Fruit fly (Drosophila melanogaster): Measurements from ENCODE around the gene CG31882.

CG31882 gene

DNA sequence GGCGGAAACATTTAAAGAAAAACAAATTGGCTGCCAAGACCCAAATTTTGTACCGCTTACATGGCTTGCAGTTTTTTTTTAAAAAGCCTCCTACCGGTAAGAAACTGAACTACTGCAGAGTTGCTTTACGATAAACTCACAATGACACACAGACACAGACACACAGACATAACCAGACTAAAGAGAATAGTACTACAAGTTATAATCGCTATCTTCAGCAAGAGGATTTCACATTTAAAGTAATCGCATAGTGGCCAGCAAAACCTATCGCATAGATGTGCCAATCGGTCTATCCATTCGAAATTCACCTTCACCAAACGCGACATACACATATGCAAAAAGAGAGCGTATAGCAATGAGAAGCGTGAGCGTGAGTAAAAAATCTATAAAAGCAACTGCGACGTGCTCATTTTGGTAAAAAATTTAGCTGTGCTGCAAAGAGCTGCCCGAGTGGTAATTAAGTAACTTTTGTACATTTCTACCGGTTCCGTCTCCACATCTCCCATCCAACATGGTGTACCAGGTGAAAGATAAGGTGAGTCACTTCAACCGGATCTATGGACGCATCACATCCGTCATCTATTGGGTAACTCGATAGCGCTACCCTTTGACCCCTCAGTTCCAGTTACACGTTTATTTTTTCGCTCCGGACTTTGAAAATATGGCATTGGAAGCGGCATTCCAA lies 11.9 kb downstream of the CG31882 start, which contains the start of gene Trx2 (continued):
- TF ChIP-seq pan (optimal IDR thresholded peaks at IDR 0.05): no peak
- no peak for TF ChIP-seq ey (GFP tag; optimal IDR thresholded peaks at IDR 0.05)
- no peak for TF ChIP-seq CrebA (GFP tag; optimal IDR thresholded peaks at IDR 0.05; ENCODE audit: borderline replicate concordance)
- TF ChIP-seq fru (GFP tag; optimal IDR thresholded peaks at IDR 0.05): peak; percentile 35
- no peak for TF ChIP-seq tai (GFP tag; optimal IDR thresholded peaks at IDR 0.05)
- no peak for TF ChIP-seq Abd-B (GFP tag; optimal IDR thresholded peaks at IDR 0.05)
- TF ChIP-seq jim (GFP tag; optimal IDR thresholded peaks at IDR 0.05): no peak
- TF ChIP-seq brk (GFP tag; optimal IDR thresholded peaks at IDR 0.05): no peak
- no peak for TF ChIP-seq Rel (GFP tag; optimal IDR thresholded peaks at IDR 0.05)
- TF ChIP-seq Rel (tag; optimal IDR thresholded peaks at IDR 0.05): peak; percentile 59
- peak; percentile 64 for TF ChIP-seq Hr83 (GFP tag; optimal IDR thresholded peaks at IDR 0.05; ENCODE audit: poor library complexity, severe bottlenecking)
- TF ChIP-seq woc (GFP tag; optimal IDR thresholded peaks at IDR 0.05): no peak

DNA sequence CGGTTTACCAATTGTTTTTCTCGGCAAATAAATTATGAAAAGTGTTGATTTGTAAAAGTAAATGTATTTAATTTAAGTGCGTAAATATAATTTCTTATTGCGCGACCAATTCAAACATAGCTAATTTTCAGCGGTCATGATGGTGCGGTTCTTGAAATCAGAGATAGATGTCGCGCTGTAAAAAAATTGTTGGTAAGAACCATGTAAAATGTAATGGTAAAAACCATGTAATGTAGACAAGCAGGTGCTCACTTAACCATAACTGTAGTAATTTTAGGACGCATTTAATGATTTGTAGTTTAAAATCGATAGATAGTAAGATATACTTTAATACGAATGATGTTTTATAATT lies 12.5 kb downstream of the CG31882 start:
- TF ChIP-seq psq (GFP tag; optimal IDR thresholded peaks at IDR 0.05) (no peak), Rel (GFP tag; optimal IDR thresholded peaks at IDR 0.05) (no peak), Rel (tag; optimal IDR thresholded peaks at IDR 0.05) (no peak)

DNA sequence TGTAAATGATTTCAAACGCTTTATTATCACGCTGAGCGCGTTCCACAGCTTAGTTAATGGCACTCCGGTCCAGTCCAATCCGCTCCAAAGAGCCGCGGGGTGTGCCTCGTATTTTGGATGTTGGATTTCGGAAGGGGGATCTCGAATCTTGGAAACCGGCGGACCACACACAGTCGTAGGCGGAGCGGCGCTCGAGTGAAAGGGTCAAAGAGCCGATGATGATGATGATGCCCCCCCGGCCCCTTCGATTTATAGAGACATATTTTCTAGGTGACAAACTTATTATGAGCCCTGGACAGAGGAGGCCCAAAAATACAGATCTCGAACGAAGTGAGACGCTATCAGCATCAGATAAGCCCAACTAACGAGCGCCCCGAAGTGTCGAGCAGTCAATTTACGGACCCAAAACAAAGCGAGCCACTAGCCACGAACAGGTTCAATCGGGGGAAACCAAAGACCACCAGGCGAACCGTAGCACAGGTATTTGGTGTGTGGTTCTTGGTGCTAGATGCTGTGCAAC lies 15.7 kb downstream of the CG31882 start:
- no peak for TF ChIP-seq Hr83 (GFP tag; optimal IDR thresholded peaks at IDR 0.05; ENCODE audit: poor library complexity, severe bottlenecking)
- TF ChIP-seq Dfd (GFP tag; optimal IDR thresholded peaks at IDR 0.05): no peak
- TF ChIP-seq Vsx2 (GFP tag; optimal IDR thresholded peaks at IDR 0.05; ENCODE audit: partially characterized antibody): no peak
- no peak for TF ChIP-seq usp (GFP tag; optimal IDR thresholded peaks at IDR 0.05)
- no peak for TF ChIP-seq br (GFP tag; optimal IDR thresholded peaks at IDR 0.05)
- TF ChIP-seq N (GFP tag; optimal IDR thresholded peaks at IDR 0.05): no peak
- no peak for TF ChIP-seq jim (GFP tag; optimal IDR thresholded peaks at IDR 0.05)
- no peak for TF ChIP-seq sv (GFP tag; optimal IDR thresholded peaks at IDR 0.05)
- TF ChIP-seq tai (GFP tag; optimal IDR thresholded peaks at IDR 0.05): no peak
- no peak for TF ChIP-seq Dif (GFP tag; optimal IDR thresholded peaks at IDR 0.05; ENCODE audit: partially characterized antibody)

DNA sequence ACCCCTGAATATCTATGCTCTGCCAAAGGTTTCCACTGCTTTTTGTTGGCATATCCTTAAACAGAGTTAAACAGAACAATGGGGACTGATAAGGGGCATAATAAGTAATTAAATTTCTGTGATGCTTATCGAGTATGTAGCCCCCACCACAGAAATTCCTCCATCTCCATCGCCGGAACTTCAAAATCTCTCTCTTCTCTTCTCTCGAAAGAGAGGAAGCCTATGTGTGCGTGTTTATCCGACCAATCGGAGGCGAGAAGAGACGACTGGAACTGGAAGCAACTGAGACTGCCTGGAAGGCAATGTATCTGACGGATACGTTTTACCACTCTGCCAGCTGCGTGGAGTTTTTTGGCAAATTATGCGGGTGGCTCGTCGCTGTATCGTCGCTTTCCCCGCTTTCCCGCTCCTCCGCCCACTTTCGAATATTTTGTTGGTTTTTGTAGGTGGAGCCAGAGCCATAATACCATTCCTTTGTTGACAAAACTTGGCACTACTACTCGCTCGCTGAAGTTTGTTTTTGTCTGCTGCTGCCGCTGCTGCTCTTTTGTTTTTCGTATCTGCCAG lies 17.0 kb downstream of the CG31882 start, which contains the start of gene gcm2:
Gene gcm2, plus strand, starts transcription at position 566 of the 567 bp plus-strand sequence.
- no peak for TF ChIP-seq HLH106 (tag; optimal IDR thresholded peaks at IDR 0.05)
- TF ChIP-seq dl (GFP tag; optimal IDR thresholded peaks at IDR 0.05; ENCODE audit: insufficient read depth in 1 of 2, partially characterized antibody in 2 of 2): peak; percentile 20 to 27
- TF ChIP-seq Dif (GFP tag; optimal IDR thresholded peaks at IDR 0.05; ENCODE audit: partially characterized antibody): peak; percentile 50

DNA sequence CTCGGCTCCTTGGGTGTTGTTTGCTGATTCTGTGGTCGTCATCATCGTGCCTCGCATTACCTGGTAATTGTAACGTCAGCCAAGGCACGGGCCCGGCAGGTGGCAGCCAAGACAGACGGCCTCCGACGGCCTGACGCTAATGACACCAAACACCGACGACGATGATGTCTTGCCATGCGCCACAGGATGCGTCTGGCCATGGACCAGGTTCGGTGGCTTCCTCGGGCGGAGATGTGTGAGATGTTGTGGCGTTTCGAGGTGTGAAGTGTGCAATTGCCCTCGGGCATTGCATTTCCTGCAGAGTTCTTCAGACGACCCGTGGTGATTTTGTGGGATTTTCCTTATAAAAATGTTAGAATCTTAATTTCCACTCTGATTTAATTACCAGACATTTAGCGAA lies 23.0 kb downstream of the CG31882 start:
- no peak for TF ChIP-seq Mio (GFP tag; optimal IDR thresholded peaks at IDR 0.05)
- TF ChIP-seq Abd-B (GFP tag; optimal IDR thresholded peaks at IDR 0.05): no peak
- TF ChIP-seq dl (GFP tag; optimal IDR thresholded peaks at IDR 0.05; ENCODE audit: insufficient read depth in 1 of 2, partially characterized antibody in 2 of 2): no peak
- TF ChIP-seq br (GFP tag; optimal IDR thresholded peaks at IDR 0.05): no peak
- no peak for TF ChIP-seq jim (GFP tag; optimal IDR thresholded peaks at IDR 0.05)
- no peak for TF ChIP-seq foxo (GFP tag; optimal IDR thresholded peaks at IDR 0.05)

DNA sequence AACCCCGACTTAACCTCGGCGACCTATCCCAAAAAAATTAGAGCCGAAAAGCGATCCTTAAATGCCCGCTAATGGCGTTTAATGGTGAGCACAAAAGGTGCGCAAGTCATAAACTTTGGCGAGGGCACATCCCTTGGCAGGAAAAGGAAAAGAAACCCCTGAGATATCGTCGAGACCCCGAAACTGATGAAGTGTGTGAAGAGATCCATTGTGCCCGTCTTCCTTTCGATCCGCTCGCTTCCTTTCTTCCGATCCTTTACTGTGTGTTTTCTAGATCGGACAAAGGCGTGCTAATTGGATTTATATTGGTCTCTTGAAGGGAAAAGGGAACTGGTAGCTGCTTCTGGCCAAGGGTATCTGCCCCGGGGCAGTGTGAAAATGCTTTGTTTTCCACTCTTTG lies 23.9 kb downstream of the CG31882 start:
- TF ChIP-seq CG32264 (GFP tag; optimal IDR thresholded peaks at IDR 0.05) (no peak), usp (GFP tag; optimal IDR thresholded peaks at IDR 0.05) (no peak), HLH106 (tag; optimal IDR thresholded peaks at IDR 0.05) (no peak), CG9705 (GFP tag; optimal IDR thresholded peaks at IDR 0.05) (no peak), dsf (GFP tag; optimal IDR thresholded peaks at IDR 0.05; ENCODE audit: borderline replicate concordance) (no peak), Dif (GFP tag; optimal IDR thresholded peaks at IDR 0.05; ENCODE audit: partially characterized antibody) (no peak), rgr (GFP tag; optimal IDR thresholded peaks at IDR 0.05) (no peak), foxo (GFP tag; optimal IDR thresholded peaks at IDR 0.05) (no peak), ey (GFP tag; optimal IDR thresholded peaks at IDR 0.05) (no peak)

Data from whole organism, wandering third instar larva.